Fruit fly (Drosophila melanogaster) whole organism, embryonic: Measurements from ENCODE around the gene bark.
A peak's percentile ranks its signal among the peaks of the same experiment; 100 is the strongest.

ENCODE experiments used
- CG10321 ChIP-seq: fragments of 200-800 bp; sonication (Bioruptor generic); IDR thresholded peaks from 2 replicates; pipeline ENCODE4 v1.3.6; 2022; ENCODE audit warnings: missing biosample characterization, missing genetic modification characterization
- CG10431 ChIP-seq: fragments of 200-800 bp; sonication (Bioruptor generic); optimal IDR thresholded peaks from 3 replicates; lab custom pipeline; 2018; ENCODE audit warnings: missing biosample characterization, mild to moderate bottlenecking, missing genetic modification characterization
- CG10462 ChIP-seq: fragments of 200-800 bp; sonication (Bioruptor generic); optimal IDR thresholded peaks from 2 replicates; lab custom pipeline; 2016; ENCODE audit warnings: missing biosample characterization, missing genetic modification characterization
- CG11093 ChIP-seq: fragments of 200-800 bp; sonication (Bioruptor generic); IDR thresholded peaks from 3 replicates; pipeline ENCODE4 v1.3.6; 2022; ENCODE audit warnings: missing biosample characterization, missing genetic modification characterization
- CG12391 ChIP-seq: fragments of 200-800 bp; sonication (Bioruptor generic); optimal IDR thresholded peaks from 3 replicates; lab custom pipeline; 2018; ENCODE audit warnings: missing biosample characterization, mild to moderate bottlenecking, missing genetic modification characterization, moderate library complexity
- CG13123 ChIP-seq: fragments of 200-800 bp; sonication (Bioruptor generic); optimal IDR thresholded peaks from 2 replicates; lab custom pipeline; 2016; ENCODE audit warnings: missing biosample characterization, missing genetic modification characterization
- CG13775 ChIP-seq: fragments of 200-800 bp; sonication (Bioruptor generic); optimal IDR thresholded peaks from 3 replicates; lab custom pipeline; 2017; ENCODE audit warnings: missing biosample characterization, mild to moderate bottlenecking, missing genetic modification characterization
- CG13894 ChIP-seq: fragments of 200-800 bp; sonication (Bioruptor generic); optimal IDR thresholded peaks from 3 replicates; lab custom pipeline; 2018; ENCODE audit warnings: missing biosample characterization, mild to moderate bottlenecking, missing genetic modification characterization, moderate library complexity
- CG14441 ChIP-seq: fragments of 200-800 bp; sonication (Bioruptor generic); IDR thresholded peaks from 2 replicates; pipeline ENCODE4 v1.3.6; 2022; ENCODE audit warnings: missing biosample characterization, missing genetic modification characterization
- CG1529 ChIP-seq: fragments of 200-800 bp; sonication (Bioruptor generic); optimal IDR thresholded peaks from 3 replicates; lab custom pipeline; 2018; ENCODE audit warnings: missing biosample characterization, missing genetic modification characterization
- CG17359 ChIP-seq: fragments of 200-800 bp; sonication (Bioruptor generic); optimal IDR thresholded peaks from 3 replicates; lab custom pipeline; 2018; ENCODE audit warnings: missing biosample characterization, mild to moderate bottlenecking, missing genetic modification characterization, moderate library complexity
- CG17385 ChIP-seq: fragments of 200-800 bp; sonication (Bioruptor generic); optimal IDR thresholded peaks from 3 replicates; lab custom pipeline; 2018; ENCODE audit warnings: missing biosample characterization, mild to moderate bottlenecking, missing genetic modification characterization
- CG17568 ChIP-seq: fragments of 200-800 bp; sonication (Bioruptor generic); optimal IDR thresholded peaks from 2 replicates; lab custom pipeline; 2018; ENCODE audit warnings: missing biosample characterization, mild to moderate bottlenecking, missing genetic modification characterization, moderate library complexity
- CG2116 ChIP-seq: fragments of 200-800 bp; sonication (Bioruptor generic); optimal IDR thresholded peaks from 3 replicates; lab custom pipeline; 2018; ENCODE audit warnings: missing biosample characterization, mild to moderate bottlenecking, missing genetic modification characterization
- CG30431 ChIP-seq: fragments of 200-800 bp; sonication (Bioruptor generic); optimal IDR thresholded peaks from 2 replicates; lab custom pipeline; 2017; ENCODE audit warnings: missing biosample characterization, missing genetic modification characterization
- CG3407 ChIP-seq: fragments of 200-800 bp; sonication (Bioruptor generic); optimal IDR thresholded peaks from 2 replicates; lab custom pipeline; 2018; ENCODE audit warnings: missing biosample characterization, mild to moderate bottlenecking, missing genetic modification characterization
- CG8478 ChIP-seq: fragments of >200 bp; optimal IDR thresholded peaks from 2 replicates; lab custom pipeline; 2018
- CG8944 ChIP-seq: fragments of 200-800 bp; sonication (Bioruptor generic); optimal IDR thresholded peaks from 3 replicates; lab custom pipeline; 2016; ENCODE audit warnings: missing biosample characterization, missing genetic modification characterization
- CG9797 ChIP-seq: fragments of 200-800 bp; sonication (Bioruptor generic); optimal IDR thresholded peaks from 3 replicates; lab custom pipeline; 2018; ENCODE audit warnings: missing biosample characterization, mild to moderate bottlenecking, missing genetic modification characterization
- CG9817 ChIP-seq: fragments of 200-800 bp; sonication (Bioruptor generic); optimal IDR thresholded peaks from 2 replicates; lab custom pipeline; 2018; ENCODE audit warnings: missing biosample characterization, mild to moderate bottlenecking, missing genetic modification characterization, moderate library complexity
- CHES-1-like ChIP-seq: fragments of 200-800 bp; sonication (Bioruptor generic); optimal IDR thresholded peaks from 2 replicates; lab custom pipeline; 2016; ENCODE audit warnings: missing biosample characterization, missing genetic modification characterization
- CTCF ChIP-seq: fragments of 200-800 bp; sonication (Bioruptor generic); optimal IDR thresholded peaks from 2 replicates; lab custom pipeline; 2017; ENCODE audit warnings: missing biosample characterization, mild to moderate bottlenecking, missing genetic modification characterization, moderate library complexity
- Camta ChIP-seq: fragments of 200-800 bp; sonication (Bioruptor generic); optimal IDR thresholded peaks from 2 replicates; lab custom pipeline; 2016; ENCODE audit warnings: missing biosample characterization, missing genetic modification characterization
- D ChIP-seq, 2 experiments: fragments of 200-800 bp in 1 of 2; fragments of >200 bp in 1 of 2; sonication (Bioruptor generic) in 1 of 2; optimal IDR thresholded peaks; 2 replicates in 1 of 2; 3 replicates in 1 of 2; lab custom pipeline; 2017; ENCODE audit warnings: mild to moderate bottlenecking in 1 of 2, missing biosample characterization in 1 of 2, missing genetic modification characterization in 1 of 2, missing genetic modification reagents in 1 of 2
- Dbx ChIP-seq: fragments of 200-800 bp; sonication (Bioruptor generic); IDR thresholded peaks from 3 replicates; pipeline ENCODE4 v1.3.6; 2022; ENCODE audit warnings: missing biosample characterization, missing genetic modification characterization
- Dek ChIP-seq: fragments of 200-800 bp; sonication (Bioruptor generic); optimal IDR thresholded peaks from 3 replicates; lab custom pipeline; 2019; ENCODE audit warnings: missing biosample characterization, mild to moderate bottlenecking, missing genetic modification characterization, moderate library complexity
- HLH3B ChIP-seq: fragments of 200-800 bp; sonication (Bioruptor generic); IDR thresholded peaks from 2 replicates; pipeline ENCODE4 v1.3.6; 2022; ENCODE audit warnings: missing biosample characterization, missing genetic modification characterization
- Mrtf ChIP-seq: fragments of 200-800 bp; sonication (Bioruptor generic); IDR thresholded peaks from 3 replicates; pipeline ENCODE4 v1.3.6; 2022; ENCODE audit warnings: missing biosample characterization, missing genetic modification characterization
- al ChIP-seq: fragments of 200-800 bp; sonication (Bioruptor generic); IDR thresholded peaks from 2 replicates; pipeline ENCODE4 v1.3.6; 2022; ENCODE audit warnings: missing biosample characterization, missing genetic modification characterization
- amos ChIP-seq: fragments of 200-800 bp; sonication (Bioruptor generic); IDR thresholded peaks from 2 replicates; pipeline ENCODE4 v1.3.6; 2022; ENCODE audit warnings: missing biosample characterization, missing genetic modification characterization; ENCODE audit not compliant: partially characterized antibody
- ash1 ChIP-seq: fragments of 200-800 bp; sonication (Bioruptor generic); optimal IDR thresholded peaks from 2 replicates; lab custom pipeline; 2018; ENCODE audit warnings: missing biosample characterization, mild to moderate bottlenecking, missing genetic modification characterization
- bigmax ChIP-seq: fragments of 200-800 bp; sonication (Bioruptor generic); optimal IDR thresholded peaks from 2 replicates; lab custom pipeline; 2018; ENCODE audit warnings: missing biosample characterization, mild to moderate bottlenecking, missing genetic modification characterization
- eyg ChIP-seq: fragments of 200-800 bp; sonication (Bioruptor generic); optimal IDR thresholded peaks from 3 replicates; lab custom pipeline; 2016; ENCODE audit warnings: missing biosample characterization, missing genetic modification characterization
- fd3F ChIP-seq: fragments of 200-800 bp; sonication (Bioruptor generic); optimal IDR thresholded peaks from 2 replicates; lab custom pipeline; 2018; ENCODE audit warnings: missing biosample characterization, mild to moderate bottlenecking, missing genetic modification characterization, moderate library complexity
- knrl ChIP-seq: fragments of 200-800 bp; sonication (Bioruptor generic); IDR thresholded peaks from 3 replicates; pipeline ENCODE4 v1.3.6; 2022; ENCODE audit warnings: missing biosample characterization, missing genetic modification characterization; ENCODE audit not compliant: partially characterized antibody
- pan ChIP-seq, 4 experiments: fragments of >200 bp in 3 of 4; fragments of 200-800 bp in 1 of 4; sonication (Bioruptor generic) in 1 of 4; optimal IDR thresholded peaks in 3 of 4; IDR thresholded peaks in 1 of 4; 2 replicates each; pipeline versions ENCODE4 v1.3.6 to Lab custom; 2017 to 2022; ENCODE audit warnings: missing biosample characterization in 2 of 4, missing genetic modification characterization in 2 of 4, mixed read lengths in 1 of 4
- peb ChIP-seq: fragments of 200-800 bp; sonication (Bioruptor generic); IDR thresholded peaks from 2 replicates; pipeline ENCODE4 v1.3.6; 2022; ENCODE audit warnings: missing biosample characterization, missing genetic modification characterization
- prd ChIP-seq, 3 experiments: fragments of >200 bp in 2 of 3; fragments of 200-800 bp in 1 of 3; sonication (Bioruptor generic) in 1 of 3; optimal IDR thresholded peaks in 2 of 3; IDR thresholded peaks in 1 of 3; 2 replicates in 2 of 3; 3 replicates in 1 of 3; pipeline versions ENCODE4 v1.3.6 to Lab custom; 2017 to 2022; ENCODE audit warnings: missing biosample characterization in 1 of 3, missing genetic modification characterization in 1 of 3
- psq ChIP-seq: fragments of 200-800 bp; sonication (Bioruptor generic); optimal IDR thresholded peaks from 2 replicates; lab custom pipeline; 2017; ENCODE audit warnings: missing biosample characterization, missing genetic modification characterization
- run ChIP-seq: fragments of 200-800 bp; sonication (Bioruptor generic); optimal IDR thresholded peaks from 3 replicates; lab custom pipeline; 2018; ENCODE audit warnings: missing biosample characterization, mild to moderate bottlenecking, missing genetic modification characterization
- ttk ChIP-seq: fragments of 200-800 bp; sonication (Bioruptor generic); IDR thresholded peaks from 2 replicates; pipeline ENCODE4 v2.1.2; 2022; ENCODE audit warnings: missing biosample characterization, missing genetic modification characterization

bark gene

dm6 chr2L:3754835-3755547, 32.0 kb upstream of the bark start (continued):
- peak; percentile 99 for TF ChIP-seq CG13894 (tag; lab: Kevin White, UChicago)
- no peak for TF ChIP-seq al (GFP tag; lab: Robert Waterston, UW)
- no peak for TF ChIP-seq CG17568 (GFP tag; lab: Kevin White, UChicago)
- peak; percentile 67; the same call in 2 of the 3 replicates for TF ChIP-seq Dbx (GFP tag; lab: Robert Waterston, UW)
- TF ChIP-seq CG8478: no peak
- TF ChIP-seq CTCF (GFP tag; lab: Kevin White, UChicago): no peak
- TF ChIP-seq pan (optimal IDR thresholded peaks at IDR 0.05; lab: Kevin White, UChicago): no peak
- peak in 1 of 2 experiments; percentile 27 for TF ChIP-seq pan (GFP tag; optimal IDR thresholded peaks at IDR 0.05 in 1 of 2, IDR thresholded peaks at IDR 0.05 in 1 of 2)
- no peak for TF ChIP-seq amos
- TF ChIP-seq CG9817: peak; percentile 4
- TF ChIP-seq CG30431 (GFP tag; lab: Kevin White, UChicago): no peak
- TF ChIP-seq CG11093: no peak
- TF ChIP-seq ttk (GFP tag; lab: Robert Waterston, UW): no peak
- no peak for TF ChIP-seq fd3F (GFP tag; lab: Kevin White, UChicago)
- no peak for TF ChIP-seq CG10321 (GFP tag; lab: Robert Waterston, UW)
- TF ChIP-seq CG1529 (GFP tag; lab: Kevin White, UChicago): no peak
- TF ChIP-seq Dek (tag; lab: Kevin White, UChicago): peak; percentile 38
- TF ChIP-seq CG2116 (GFP tag; lab: Kevin White, UChicago): no peak
- peak; percentile 36 for TF ChIP-seq CG14441 (GFP tag; lab: Robert Waterston, UW)
- no peak for TF ChIP-seq ash1 (GFP tag; lab: Kevin White, UChicago)
- TF ChIP-seq Camta: no peak
- TF ChIP-seq peb (GFP tag; lab: Robert Waterston, UW): no peak
- no peak for TF ChIP-seq CG13123 (GFP tag; lab: Kevin White, UChicago)
- TF ChIP-seq D (optimal IDR thresholded peaks at IDR 0.05; lab: Kevin White, UChicago): no peak
- no peak for TF ChIP-seq D (GFP tag; optimal IDR thresholded peaks at IDR 0.05; lab: Kevin White, UChicago)
- no peak for TF ChIP-seq psq (GFP tag; lab: Kevin White, UChicago)
- peak; percentile 31 for TF ChIP-seq CG12391 (tag; lab: Kevin White, UChicago)
- TF ChIP-seq prd (optimal IDR thresholded peaks at IDR 0.05; lab: Kevin White, UChicago): no peak
- TF ChIP-seq prd (GFP tag; IDR thresholded peaks at IDR 0.05; lab: Robert Waterston, UW): 0 out of 3 replicates have a peak, but pooled peaks have one; percentile 32
- no peak for TF ChIP-seq eyg (GFP tag; lab: Kevin White, UChicago)
- TF ChIP-seq CHES-1-like: no peak
- TF ChIP-seq Mrtf (GFP tag; lab: Robert Waterston, UW): no peak; the same call in 2 of the 3 replicates
- TF ChIP-seq CG13775 (GFP tag; lab: Kevin White, UChicago): no peak
- no peak for TF ChIP-seq CG8944 (GFP tag; lab: Kevin White, UChicago)
- TF ChIP-seq knrl (GFP tag; lab: Robert Waterston, UW): no peak
- no peak for TF ChIP-seq CG9797 (GFP tag; lab: Kevin White, UChicago)
- TF ChIP-seq CG17359 (tag; lab: Kevin White, UChicago): no peak
- TF ChIP-seq CG17385 (GFP tag; lab: Kevin White, UChicago): peak; percentile 37
- peak; percentile 24; the same call in 1 of the 2 replicates for TF ChIP-seq HLH3B (GFP tag; lab: Robert Waterston, UW)
- TF ChIP-seq bigmax (GFP tag; lab: Kevin White, UChicago): no peak
- TF ChIP-seq CG10431: no peak
- no peak for TF ChIP-seq CG10462 (GFP tag; lab: Kevin White, UChicago)
- no peak for TF ChIP-seq CG3407 (GFP tag; lab: Kevin White, UChicago)
- no peak for TF ChIP-seq run (tag; lab: Kevin White, UChicago)
